Worm (Caenorhabditis elegans) whole organism, late embryonic: ENCODE results near the gene D1086.10.
"Not testable (repeated sequence)": the region's sequence is repeated elsewhere in the genome, so short reads cannot be mapped to it uniquely, and the experiment has no call there.

Experiments
- C08G9.2 ChIP-seq: sonication (generic microtip); optimal IDR thresholded peaks from 2 replicates; lab custom pipeline; 2016; ENCODE audit warnings: mild to moderate bottlenecking, missing genetic modification characterization, moderate library complexity, missing compliant biosample characterization
- F13H6.1 ChIP-seq: sonication (generic microtip); optimal IDR thresholded peaks from 2 replicates; lab custom pipeline; 2016; ENCODE audit warnings: missing genetic modification characterization, missing compliant biosample characterization
- K02D7.2 ChIP-seq: sonication (generic microtip); optimal IDR thresholded peaks from 2 replicates; lab custom pipeline; 2017; ENCODE audit warnings: mild to moderate bottlenecking, missing genetic modification characterization, missing compliant biosample characterization
- ceh-14 ChIP-seq: sonication (generic microtip); optimal IDR thresholded peaks from 2 replicates; lab custom pipeline; 2016; ENCODE audit warnings: missing genotype, missing genetic modification characterization, missing compliant biosample characterization
- ceh-18 ChIP-seq: sonication (generic microtip); optimal IDR thresholded peaks from 2 replicates; lab custom pipeline; 2016; ENCODE audit warnings: missing genetic modification characterization, missing compliant biosample characterization
- ceh-2 ChIP-seq: sonication (generic microtip); optimal IDR thresholded peaks from 2 replicates; lab custom pipeline; 2016; ENCODE audit warnings: missing genotype, missing genetic modification characterization, missing compliant biosample characterization
- ceh-22 ChIP-seq: sonication (generic microtip); optimal IDR thresholded peaks from 2 replicates; lab custom pipeline; 2017; ENCODE audit warnings: missing biosample characterization, missing genetic modification characterization
- ceh-24 ChIP-seq: sonication (generic microtip); optimal IDR thresholded peaks from 2 replicates; lab custom pipeline; 2016; ENCODE audit warnings: mild to moderate bottlenecking, missing genetic modification characterization, missing compliant biosample characterization
- ceh-31 ChIP-seq: sonication (generic microtip); optimal IDR thresholded peaks from 2 replicates; lab custom pipeline; 2016; ENCODE audit warnings: missing genetic modification characterization, missing compliant biosample characterization
- ceh-34 ChIP-seq: sonication (generic microtip); optimal IDR thresholded peaks from 2 replicates; lab custom pipeline; 2016; ENCODE audit warnings: mild to moderate bottlenecking, missing genetic modification characterization, missing compliant biosample characterization
- ceh-9 ChIP-seq: sonication (generic microtip); optimal IDR thresholded peaks from 2 replicates; lab custom pipeline; 2016; ENCODE audit warnings: mild to moderate bottlenecking, missing genetic modification characterization, inconsistent platforms, missing compliant biosample characterization
- dmd-4 ChIP-seq: sonication (generic microtip); optimal IDR thresholded peaks from 2 replicates; lab custom pipeline; 2016; ENCODE audit warnings: borderline replicate concordance, missing genetic modification characterization, missing compliant biosample characterization
- dve-1 ChIP-seq: sonication (generic microtip); optimal IDR thresholded peaks from 2 replicates; lab custom pipeline; 2017; ENCODE audit warnings: antibody characterized with exemption, mild to moderate bottlenecking, missing genetic modification characterization, missing compliant biosample characterization
- elt-2 ChIP-seq: sonication (generic microtip); optimal IDR thresholded peaks from 2 replicates; lab custom pipeline; 2016; ENCODE audit warnings: missing genetic modification reagents, missing genetic modification characterization, missing compliant biosample characterization
- ets-4 ChIP-seq: sonication (generic microtip); optimal IDR thresholded peaks from 2 replicates; lab custom pipeline; 2016; ENCODE audit warnings: missing genetic modification characterization, missing compliant biosample characterization
- eyg-1 ChIP-seq: sonication (generic microtip); optimal IDR thresholded peaks from 2 replicates; lab custom pipeline; 2016; ENCODE audit warnings: missing genotype, missing genetic modification characterization, missing compliant biosample characterization
- fax-1 ChIP-seq: sonication (generic microtip); optimal IDR thresholded peaks from 2 replicates; lab custom pipeline; 2016; ENCODE audit warnings: missing genotype, missing genetic modification characterization, missing compliant biosample characterization
- fkh-6 ChIP-seq: sonication (generic microtip); optimal IDR thresholded peaks from 2 replicates; lab custom pipeline; 2016; ENCODE audit warnings: missing genetic modification characterization, missing compliant biosample characterization
- gmeb-2 ChIP-seq: sonication (generic microtip); optimal IDR thresholded peaks from 2 replicates; lab custom pipeline; 2016; ENCODE audit warnings: missing genetic modification characterization, inconsistent platforms, missing compliant biosample characterization
- hlh-30 ChIP-seq: sonication (generic microtip); optimal IDR thresholded peaks from 2 replicates; lab custom pipeline; 2017; ENCODE audit warnings: antibody characterized with exemption, missing genetic modification characterization, missing compliant biosample characterization; ENCODE audit not compliant: insufficient read depth
- hlh-6 ChIP-seq: sonication (generic microtip); optimal IDR thresholded peaks from 2 replicates; lab custom pipeline; 2016; ENCODE audit warnings: missing genotype, missing genetic modification characterization, missing compliant biosample characterization
- hlh-8 ChIP-seq: sonication (generic microtip); optimal IDR thresholded peaks from 2 replicates; lab custom pipeline; 2016; ENCODE audit warnings: missing genotype, missing genetic modification characterization, missing compliant biosample characterization
- lim-6 ChIP-seq: sonication (generic microtip); optimal IDR thresholded peaks from 2 replicates; lab custom pipeline; 2016; ENCODE audit warnings: missing genetic modification characterization, missing compliant biosample characterization
- mec-3 ChIP-seq: sonication (generic microtip); optimal IDR thresholded peaks from 2 replicates; lab custom pipeline; 2016; ENCODE audit warnings: borderline replicate concordance, missing genetic modification characterization, missing compliant biosample characterization
- nfya-1 ChIP-seq: sonication (generic microtip); optimal IDR thresholded peaks from 2 replicates; lab custom pipeline; 2017; ENCODE audit warnings: missing genetic modification characterization, mild to moderate bottlenecking, missing compliant biosample characterization, antibody characterized with exemption, moderate library complexity
- nhr-232 ChIP-seq: sonication (generic microtip); optimal IDR thresholded peaks from 2 replicates; lab custom pipeline; 2016; ENCODE audit warnings: missing genetic modification characterization, missing compliant biosample characterization
- npax-4 ChIP-seq: sonication (generic microtip); optimal IDR thresholded peaks from 2 replicates; lab custom pipeline; 2016; ENCODE audit warnings: missing genetic modification characterization, missing compliant biosample characterization
- odd-2 ChIP-seq: sonication (generic microtip); optimal IDR thresholded peaks from 2 replicates; lab custom pipeline; 2017; ENCODE audit warnings: antibody characterized with exemption, mild to moderate bottlenecking, missing genetic modification characterization, missing compliant biosample characterization
- pha-2 ChIP-seq: sonication (generic microtip); optimal IDR thresholded peaks from 2 replicates; lab custom pipeline; 2017; ENCODE audit warnings: mild to moderate bottlenecking, missing genetic modification characterization, missing compliant biosample characterization
- pqm-1 ChIP-seq: sonication (generic microtip); optimal IDR thresholded peaks from 2 replicates; lab custom pipeline; 2016; ENCODE audit warnings: missing genetic modification characterization, missing compliant biosample characterization
- ref-2 ChIP-seq: sonication (generic microtip); optimal IDR thresholded peaks from 2 replicates; lab custom pipeline; 2016; ENCODE audit warnings: missing genetic modification characterization, missing compliant biosample characterization
- rnt-1 ChIP-seq: sonication (generic microtip); optimal IDR thresholded peaks from 2 replicates; lab custom pipeline; 2016; ENCODE audit warnings: missing genetic modification characterization, missing compliant biosample characterization
- sdc-2 ChIP-seq: sonication (generic microtip); optimal IDR thresholded peaks from 2 replicates; lab custom pipeline; 2016; ENCODE audit warnings: missing genotype, missing genetic modification characterization, missing compliant biosample characterization
- tbx-2 ChIP-seq: sonication (generic microtip); optimal IDR thresholded peaks from 2 replicates; lab custom pipeline; 2016; ENCODE audit warnings: missing genetic modification characterization, missing compliant biosample characterization
- tbx-7 ChIP-seq: sonication (generic microtip); optimal IDR thresholded peaks from 2 replicates; lab custom pipeline; 2016; ENCODE audit warnings: missing genotype, missing genetic modification characterization, missing compliant biosample characterization
- unc-3 ChIP-seq, 2 experiments: fragments of 200-800 bp in 1 of 2; sonication (Bioruptor generic) in 1 of 2; sonication (generic microtip) in 1 of 2; conservative IDR thresholded peaks in 1 of 2; optimal IDR thresholded peaks in 1 of 2; 2 replicates each; pipeline versions ENCODE4 v1.3.6 to Lab custom; 2016 to 2022; ENCODE audit warnings: missing compliant biosample characterization in 2 of 2, missing genetic modification characterization in 2 of 2, missing genetic modification reagents in 1 of 2
- unc-42 ChIP-seq: sonication (generic microtip); optimal IDR thresholded peaks from 2 replicates; lab custom pipeline; 2016; ENCODE audit warnings: missing genotype, missing genetic modification characterization, missing compliant biosample characterization
- unc-55 ChIP-seq: sonication (generic microtip); optimal IDR thresholded peaks from 2 replicates; lab custom pipeline; 2017; ENCODE audit warnings: missing biosample characterization, missing genetic modification reagents, missing genetic modification characterization
- unc-86 ChIP-seq: sonication (generic microtip); optimal IDR thresholded peaks from 2 replicates; lab custom pipeline; 2016; ENCODE audit warnings: missing genetic modification characterization, missing compliant biosample characterization
- zip-5 ChIP-seq: sonication (generic microtip); optimal IDR thresholded peaks from 2 replicates; lab custom pipeline; 2016; ENCODE audit warnings: missing genetic modification characterization, missing compliant biosample characterization
- ztf-16 ChIP-seq: sonication (generic microtip); optimal IDR thresholded peaks from 2 replicates; lab custom pipeline; 2017; ENCODE audit warnings: missing genetic modification characterization, missing compliant biosample characterization

Gene D1086.10

ce11 chrV:14055097-14055496, 27.5 kb upstream of the D1086.10 start:
- TF ChIP-seq hlh-6 = peak; percentile 62
- TF ChIP-seq ceh-31 (tag; lab: Kevin White, UChicago) = peak; percentile 92
- TF ChIP-seq tbx-7 = peak; percentile 91
- TF ChIP-seq C08G9.2 (tag; lab: Kevin White, UChicago) = peak; percentile 99
- TF ChIP-seq hlh-8 (tag; lab: Kevin White, UChicago) = peak; percentile 85
- peak; percentile 16 for TF ChIP-seq ztf-16 (tag; lab: Kevin White, UChicago)
- peak; percentile 90 for TF ChIP-seq hlh-30 (tag; lab: Kevin White, UChicago)
- peak; percentile 65 for TF ChIP-seq ceh-14 (tag; lab: Kevin White, UChicago)
- peak; percentile 43 for TF ChIP-seq dmd-4 (tag; lab: Kevin White, UChicago)
- TF ChIP-seq elt-2 = peak; percentile 58
- TF ChIP-seq ref-2 (tag; lab: Kevin White, UChicago) = peak; percentile 91
- peak; percentile 53 for TF ChIP-seq F13H6.1 (tag; lab: Kevin White, UChicago)
- peak; percentile 35 for TF ChIP-seq lim-6 (tag; lab: Kevin White, UChicago)
- peak; percentile 75 for TF ChIP-seq zip-5
- peak; percentile 44 for TF ChIP-seq pqm-1 (tag; lab: Kevin White, UChicago)
- TF ChIP-seq dve-1 (tag; lab: Kevin White, UChicago) = peak; percentile 9
- peak; percentile 54 for TF ChIP-seq fax-1 (tag; lab: Kevin White, UChicago)
- peak; percentile 76 for TF ChIP-seq ceh-18 (tag; lab: Kevin White, UChicago)
- TF ChIP-seq ets-4 (tag; lab: Kevin White, UChicago) = peak; percentile 97
- TF ChIP-seq fkh-6 (tag; lab: Kevin White, UChicago) = peak; percentile 50
- peak; percentile 66 for TF ChIP-seq unc-42 (tag; lab: Kevin White, UChicago)
- TF ChIP-seq unc-3 (GFP tag; conservative IDR thresholded peaks at IDR 0.05; lab: Robert Waterston, UW) = 0 out of 2 replicates have a peak, but pooled peaks have one; percentile 40
- not testable (repeated sequence) for TF ChIP-seq unc-3 (tag; optimal IDR thresholded peaks at IDR 0.05; lab: Kevin White, UChicago)
- peak; percentile 83 for TF ChIP-seq mec-3 (tag; lab: Kevin White, UChicago)
- peak; percentile 37 for TF ChIP-seq nfya-1 (tag; lab: Kevin White, UChicago)
- TF ChIP-seq sdc-2 (tag; lab: Kevin White, UChicago) = peak; percentile 66
- TF ChIP-seq ceh-2 (tag; lab: Kevin White, UChicago) = peak; percentile 92
- peak; percentile 39 for TF ChIP-seq unc-55 (GFP tag; lab: Kevin White, UChicago)
- peak; percentile 84 for TF ChIP-seq rnt-1 (tag; lab: Kevin White, UChicago)
- peak; percentile 91 for TF ChIP-seq tbx-2
- peak; percentile 3 for TF ChIP-seq ceh-34

- TF ChIP-seq ets-4 (tag; lab: Kevin White, UChicago) = no peak
- TF ChIP-seq sdc-2 (tag; lab: Kevin White, UChicago) = no peak
- no peak for TF ChIP-seq unc-42 (tag; lab: Kevin White, UChicago)
Measured at ce11 chrV:14057540-14057939, 25.0 kb upstream of the D1086.10 start, which contains the start of gene F58D12.3. Gene F58D12.3 (plus strand): TSS chrV:14057840.

- TF ChIP-seq ceh-14 (tag; lab: Kevin White, UChicago) = no peak
- TF ChIP-seq nhr-232 (tag; lab: Kevin White, UChicago) = no peak
- no peak for TF ChIP-seq odd-2 (tag; lab: Kevin White, UChicago)
- peak; percentile 94 for TF ChIP-seq nfya-1 (tag; lab: Kevin White, UChicago)
Measured at ce11 chrV:14063980-14064379, 18.6 kb upstream of the D1086.10 start.

ce11 chrV:14064422-14064821, 18.1 kb upstream of the D1086.10 start, which contains the start of gene D1086.21:
Gene D1086.21 (plus strand): TSS chrV:14064722.
- TF ChIP-seq K02D7.2 (tag; lab: Kevin White, UChicago) = no peak
- no peak for TF ChIP-seq rnt-1 (tag; lab: Kevin White, UChicago)
- TF ChIP-seq ceh-31 (tag; lab: Kevin White, UChicago) = no peak
- TF ChIP-seq ceh-22 (tag; lab: Kevin White, UChicago) = no peak
- TF ChIP-seq ceh-18 (tag; lab: Kevin White, UChicago) = no peak
- no peak for TF ChIP-seq fkh-6 (tag; lab: Kevin White, UChicago)
- TF ChIP-seq zip-5 = no peak
- TF ChIP-seq unc-86 (tag; lab: Kevin White, UChicago) = no peak
- no peak for TF ChIP-seq mec-3 (tag; lab: Kevin White, UChicago)
- no peak for TF ChIP-seq ref-2 (tag; lab: Kevin White, UChicago)
- TF ChIP-seq npax-4 (tag; lab: Kevin White, UChicago) = no peak
- no peak for TF ChIP-seq ceh-24 (tag; lab: Kevin White, UChicago)
- no peak for TF ChIP-seq eyg-1 (tag; lab: Kevin White, UChicago)
- no peak for TF ChIP-seq gmeb-2
- TF ChIP-seq pha-2 (tag; lab: Kevin White, UChicago) = no peak
- TF ChIP-seq ceh-9 (tag; lab: Kevin White, UChicago) = no peak
- TF ChIP-seq F13H6.1 (tag; lab: Kevin White, UChicago) = no peak
- no peak for TF ChIP-seq nhr-232 (tag; lab: Kevin White, UChicago)
